Worm (Caenorhabditis elegans) whole organism, mixed stage, embryonic: Measurements from ENCODE around the gene bus-18.

Experiments used
- M03D4.4 ChIP-seq: sonication (generic microtip); optimal IDR thresholded peaks from 2 replicates; lab custom pipeline; 2017; ENCODE audit warnings: mild to moderate bottlenecking, missing genetic modification characterization, missing compliant biosample characterization
- bed-3 ChIP-seq: fragments of 200-800 bp; sonication (Bioruptor generic); optimal IDR thresholded peaks from 3 replicates; lab custom pipeline; 2018; ENCODE audit warnings: mild to moderate bottlenecking, missing genetic modification characterization, moderate library complexity, missing compliant biosample characterization
- blmp-1 ChIP-seq: fragments of 150-350 bp; optimal IDR thresholded peaks from 2 replicates; lab custom pipeline; 2014; ENCODE audit warnings: missing biosample characterization, missing genetic modification characterization
- ceh-39 ChIP-seq: fragments of 150-350 bp; optimal IDR thresholded peaks from 2 replicates; lab custom pipeline; 2014; ENCODE audit warnings: missing biosample characterization, missing genetic modification characterization
- ceh-43 ChIP-seq: fragments of 200-800 bp; sonication (Bioruptor generic); optimal IDR thresholded peaks from 2 replicates; lab custom pipeline; 2018; ENCODE audit warnings: mild to moderate bottlenecking, missing genetic modification characterization, moderate library complexity, missing compliant biosample characterization
- ceh-83 ChIP-seq: fragments of 200-800 bp; sonication (Bioruptor generic); optimal IDR thresholded peaks from 2 replicates; lab custom pipeline; 2018; ENCODE audit warnings: mild to moderate bottlenecking, missing genetic modification characterization, missing compliant biosample characterization
- ces-1 ChIP-seq: fragments of 150-350 bp; optimal IDR thresholded peaks from 2 replicates; lab custom pipeline; 2014; ENCODE audit warnings: missing biosample characterization, missing genetic modification reagents, missing genetic modification characterization
- cnd-1 ChIP-seq: fragments of 200-800 bp; sonication (Bioruptor generic); optimal IDR thresholded peaks from 2 replicates; lab custom pipeline; 2018; ENCODE audit warnings: mild to moderate bottlenecking, missing genetic modification characterization, missing compliant biosample characterization
- drap-1 ChIP-seq: fragments of 200-800 bp; sonication (Bioruptor generic); optimal IDR thresholded peaks from 3 replicates; lab custom pipeline; 2018; ENCODE audit warnings: mild to moderate bottlenecking, missing genetic modification characterization, missing compliant biosample characterization
- elt-1 ChIP-seq: sonication (generic microtip); optimal IDR thresholded peaks from 2 replicates; lab custom pipeline; 2017; ENCODE audit warnings: missing genetic modification characterization, mild to moderate bottlenecking, missing compliant biosample characterization, antibody characterized with exemption, moderate library complexity, borderline replicate concordance; ENCODE audit not compliant: insufficient read depth
- elt-3 ChIP-seq: fragments of 150-350 bp; optimal IDR thresholded peaks from 2 replicates; lab custom pipeline; 2014; ENCODE audit warnings: missing biosample characterization, missing genetic modification characterization
- flh-1 ChIP-seq: fragments of 200-800 bp; sonication (Bioruptor generic); optimal IDR thresholded peaks from 2 replicates; lab custom pipeline; 2018; ENCODE audit warnings: mild to moderate bottlenecking, missing genetic modification characterization, moderate library complexity, missing compliant biosample characterization
- ham-2 ChIP-seq: fragments of 200-800 bp; sonication (Bioruptor generic); optimal IDR thresholded peaks from 2 replicates; lab custom pipeline; 2018; ENCODE audit warnings: mild to moderate bottlenecking, missing genetic modification characterization, missing compliant biosample characterization
- lin-13 ChIP-seq: fragments of 150-350 bp; optimal IDR thresholded peaks from 2 replicates; lab custom pipeline; 2014; ENCODE audit warnings: missing biosample characterization, missing genetic modification characterization
- lin-32 ChIP-seq: fragments of 200-800 bp; sonication (Bioruptor generic); optimal IDR thresholded peaks from 2 replicates; lab custom pipeline; 2018; ENCODE audit warnings: mild to moderate bottlenecking, missing genetic modification characterization, missing compliant biosample characterization
- lsy-2 ChIP-seq: fragments of 150-350 bp; optimal IDR thresholded peaks from 2 replicates; lab custom pipeline; 2014; ENCODE audit warnings: missing biosample characterization, missing genetic modification characterization
- mep-1 ChIP-seq: fragments of 150-350 bp; optimal IDR thresholded peaks from 2 replicates; lab custom pipeline; 2017; ENCODE audit warnings: missing biosample characterization, missing genetic modification reagents, missing genetic modification characterization, inconsistent platforms
- nhr-12 ChIP-seq: fragments of 150-350 bp; optimal IDR thresholded peaks from 2 replicates; lab custom pipeline; 2014; ENCODE audit warnings: missing biosample characterization, missing genetic modification characterization
- nhr-2 ChIP-seq: fragments of 150-350 bp; optimal IDR thresholded peaks from 2 replicates; lab custom pipeline; 2014; ENCODE audit warnings: missing biosample characterization, missing genetic modification characterization
- nhr-237 ChIP-seq: fragments of 150-350 bp; optimal IDR thresholded peaks from 2 replicates; lab custom pipeline; 2014; ENCODE audit warnings: missing biosample characterization, missing genetic modification characterization
- nhr-28 ChIP-seq: fragments of 150-350 bp; optimal IDR thresholded peaks from 2 replicates; lab custom pipeline; 2014; ENCODE audit warnings: missing biosample characterization, missing genetic modification characterization
- nhr-76 ChIP-seq: sonication (generic microtip); optimal IDR thresholded peaks from 2 replicates; lab custom pipeline; 2017; ENCODE audit warnings: missing biosample characterization, missing genetic modification characterization
- pha-4 ChIP-seq: fragments of 150-350 bp; optimal IDR thresholded peaks from 2 replicates; lab custom pipeline; 2018; ENCODE audit warnings: missing biosample characterization, missing genetic modification reagents, missing genetic modification characterization
- snpc-4 ChIP-seq: fragments of 150-350 bp; optimal IDR thresholded peaks from 2 replicates; lab custom pipeline; 2014; ENCODE audit warnings: missing biosample characterization, missing genetic modification characterization
- sptf-1 ChIP-seq: sonication (generic microtip); optimal IDR thresholded peaks from 2 replicates; lab custom pipeline; 2017; ENCODE audit warnings: mild to moderate bottlenecking, missing genetic modification characterization, moderate library complexity, missing compliant biosample characterization
- tbx-8 ChIP-seq: fragments of 200-800 bp; sonication (Bioruptor generic); optimal IDR thresholded peaks from 2 replicates; lab custom pipeline; 2018; ENCODE audit warnings: mild to moderate bottlenecking, missing genetic modification characterization, moderate library complexity, missing compliant biosample characterization
- unc-39 ChIP-seq: fragments of 150-350 bp; optimal IDR thresholded peaks from 2 replicates; lab custom pipeline; 2014; ENCODE audit warnings: missing biosample characterization, missing genetic modification characterization
- unc-62 ChIP-seq: fragments of 150-350 bp; optimal IDR thresholded peaks from 2 replicates; lab custom pipeline; 2014; ENCODE audit warnings: missing biosample characterization, missing genetic modification reagents, missing genetic modification characterization
- zip-8 ChIP-seq: fragments of 150-350 bp; optimal IDR thresholded peaks from 2 replicates; lab custom pipeline; 2014; ENCODE audit warnings: missing biosample characterization, missing genetic modification characterization
- ztf-11 ChIP-seq: fragments of 150-350 bp; optimal IDR thresholded peaks from 2 replicates; lab custom pipeline; 2014; ENCODE audit warnings: missing biosample characterization, missing genetic modification characterization

Gene bus-18

DNA sequence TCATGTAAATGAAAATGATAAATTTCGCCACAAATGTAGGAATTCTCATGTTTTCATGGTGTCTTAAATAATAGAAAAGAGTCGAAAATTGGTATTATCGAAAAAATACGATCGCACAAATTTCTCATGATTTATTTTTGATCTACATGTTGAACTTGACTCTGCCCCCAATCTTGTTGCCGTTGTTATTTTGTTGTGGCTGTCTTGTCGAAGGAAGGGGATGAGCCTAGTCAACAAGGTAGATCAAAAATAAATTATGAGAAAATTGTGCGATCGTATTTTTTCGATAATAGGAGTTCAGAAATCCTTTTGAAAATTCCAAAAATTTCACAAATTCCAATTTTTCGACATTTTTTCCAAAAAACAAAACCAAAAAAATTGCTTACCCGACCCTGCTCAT, 42.0 kb downstream of the bus-18 start:
- TF ChIP-seq nhr-237 (tag; lab: Kevin White, UChicago), result no peak
- TF ChIP-seq nhr-76 (tag; lab: Kevin White, UChicago), result no peak

DNA sequence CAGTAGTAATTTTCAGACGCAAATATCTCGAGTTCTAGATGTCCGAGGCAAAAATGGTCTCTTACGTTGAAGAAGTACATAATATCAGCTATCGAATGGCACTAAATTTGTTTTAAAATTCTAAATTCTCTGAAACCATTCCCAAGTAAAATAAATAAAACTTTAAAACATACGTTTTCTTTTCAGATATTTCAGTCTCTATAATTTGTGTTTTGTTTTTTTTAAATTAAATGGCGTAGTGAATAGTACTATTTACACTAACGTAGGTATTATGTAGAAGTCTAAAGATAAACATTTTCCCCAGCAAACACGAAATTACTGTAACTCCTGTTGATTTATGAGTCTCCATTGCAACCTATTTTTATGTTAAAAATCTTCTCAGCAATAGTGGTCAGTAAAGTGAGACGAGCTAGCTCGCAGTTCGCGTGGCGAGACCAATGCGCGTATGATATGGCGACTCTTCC, 43.8 kb downstream of the bus-18 start:
- TF ChIP-seq nhr-237 (tag; lab: Kevin White, UChicago), result no peak
- no peak for TF ChIP-seq tbx-8
- no peak for TF ChIP-seq unc-62 (GFP tag; lab: Kevin White, UChicago)
- no peak for TF ChIP-seq ham-2 (GFP tag; lab: Kevin White, UChicago)
- no peak for TF ChIP-seq ceh-43
- no peak for TF ChIP-seq nhr-2 (tag; lab: Kevin White, UChicago)
- no peak for TF ChIP-seq ztf-11 (tag; lab: Kevin White, UChicago)
- TF ChIP-seq cnd-1 (tag; lab: Kevin White, UChicago), result no peak
- no peak for TF ChIP-seq mep-1
- no peak for TF ChIP-seq zip-8 (tag; lab: Kevin White, UChicago)

- TF ChIP-seq lin-13 (tag; lab: Kevin White, UChicago) (no peak), snpc-4 (tag; lab: Kevin White, UChicago) (no peak), ham-2 (GFP tag; lab: Kevin White, UChicago) (no peak), elt-3 (tag; lab: Kevin White, UChicago) (no peak), nhr-2 (tag; lab: Kevin White, UChicago) (no peak), flh-1 (GFP tag; lab: Kevin White, UChicago) (no peak), nhr-28 (no peak), cnd-1 (tag; lab: Kevin White, UChicago) (no peak), blmp-1 (no peak), ceh-39 (tag; lab: Kevin White, UChicago) (no peak), ces-1 (GFP tag; lab: Kevin White, UChicago) (no peak), ceh-43 (no peak), nhr-76 (tag; lab: Kevin White, UChicago) (no peak), ztf-11 (tag; lab: Kevin White, UChicago) (no peak), elt-1 (tag; lab: Kevin White, UChicago) (no peak), nhr-12 (tag; lab: Kevin White, UChicago) (no peak), lsy-2 (tag; lab: Kevin White, UChicago) (no peak), lin-32 (no peak), sptf-1 (no peak)
Measured at ce11 chrV:11818064-11818463, 44.5 kb downstream of the bus-18 start.

ce11 chrV:11818786-11819185, 45.3 kb downstream of the bus-18 start:
- no peak for TF ChIP-seq snpc-4 (tag; lab: Kevin White, UChicago)
- no peak for TF ChIP-seq bed-3 (GFP tag; lab: Kevin White, UChicago)
- TF ChIP-seq ces-1 (GFP tag; lab: Kevin White, UChicago), result no peak
- no peak for TF ChIP-seq lsy-2 (tag; lab: Kevin White, UChicago)
- TF ChIP-seq pha-4 (tag; lab: Kevin White, UChicago), result no peak
- TF ChIP-seq cnd-1 (tag; lab: Kevin White, UChicago), result no peak

ce11 chrV:11819451-11819850, 45.9 kb downstream of the bus-18 start:
- TF ChIP-seq snpc-4 (tag; lab: Kevin White, UChicago), result no peak
- TF ChIP-seq ces-1 (GFP tag; lab: Kevin White, UChicago), result no peak
- TF ChIP-seq unc-39 (tag; lab: Kevin White, UChicago), result no peak
- TF ChIP-seq M03D4.4 (tag; lab: Kevin White, UChicago), result no peak
- TF ChIP-seq drap-1, result no peak
- TF ChIP-seq ceh-83, result no peak
- TF ChIP-seq ztf-11 (tag; lab: Kevin White, UChicago), result no peak

DNA sequence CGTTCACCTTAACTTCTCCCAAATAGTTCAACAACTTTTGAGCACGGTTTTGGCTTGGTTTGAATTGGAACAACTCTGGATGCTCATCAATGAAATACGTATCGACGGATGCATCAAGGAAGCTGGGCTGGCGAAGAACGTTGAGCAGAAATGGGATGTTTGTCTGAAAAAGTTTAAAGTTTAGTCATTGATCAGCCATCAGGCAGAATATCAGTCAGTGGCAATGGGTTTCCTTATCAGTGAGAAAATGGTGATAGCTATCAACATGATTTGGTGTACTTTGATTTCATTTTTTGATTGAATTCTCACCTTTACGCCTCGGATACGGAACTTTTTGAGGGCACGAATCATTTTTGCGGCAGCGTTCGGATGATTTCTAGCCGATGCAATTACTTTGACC, 47.0 kb downstream of the bus-18 start:
- TF ChIP-seq mep-1 (no peak), nhr-76 (tag; lab: Kevin White, UChicago) (no peak), nhr-237 (tag; lab: Kevin White, UChicago) (no peak), snpc-4 (tag; lab: Kevin White, UChicago) (no peak), bed-3 (GFP tag; lab: Kevin White, UChicago) (no peak), zip-8 (tag; lab: Kevin White, UChicago) (no peak), cnd-1 (tag; lab: Kevin White, UChicago) (no peak), M03D4.4 (tag; lab: Kevin White, UChicago) (no peak), unc-39 (tag; lab: Kevin White, UChicago) (no peak)
